Worm (Caenorhabditis elegans): Measurements from ENCODE around the gene Y54G2A.18.

DNA sequence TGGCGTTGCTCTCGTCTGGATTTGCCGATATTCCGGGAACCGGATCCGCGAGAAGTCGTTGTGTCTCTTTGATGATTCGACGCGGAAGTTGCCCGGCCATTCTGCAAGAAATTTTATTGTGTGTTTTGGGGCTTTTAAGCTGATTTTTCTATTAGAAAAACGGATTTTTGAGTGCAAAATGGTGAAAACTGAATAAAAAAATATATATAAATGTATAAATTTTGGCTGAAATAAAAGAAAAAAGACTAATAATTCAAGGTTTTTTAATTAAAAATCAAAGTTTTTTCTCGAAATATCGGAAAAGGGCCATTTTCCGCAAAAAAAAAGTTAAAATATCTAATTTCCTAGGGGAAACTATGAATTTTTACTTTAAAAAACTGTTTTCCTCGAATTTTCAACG, 33.3 kb upstream of the Y54G2A.18 start, which contains the start of gene ubc-13:
- TF ChIP-seq ztf-29 (GFP tag; IDR thresholded peaks at IDR 0.05) (no peak), flt-1 (GFP tag; IDR thresholded peaks at IDR 0.05) (no peak), T22C8.4 (GFP tag; IDR thresholded peaks at IDR 0.05) (no peak)
